Worm (Caenorhabditis elegans): Measurements from ENCODE around the gene ZC15.5.

- TF ChIP-seq ama-1 (optimal IDR thresholded peaks at IDR 0.05) (no peak), flt-1 (GFP tag; IDR thresholded peaks at IDR 0.05) (no peak), scrt-1 (GFP tag; IDR thresholded peaks at IDR 0.05) (no peak), ets-7 (tag; optimal IDR thresholded peaks at IDR 0.05) (no peak), hmbx-1 (tag; optimal IDR thresholded peaks at IDR 0.05) (no peak), tbx-11 (GFP tag; IDR thresholded peaks at IDR 0.05) (no peak), ceh-36 (tag; optimal IDR thresholded peaks at IDR 0.05) (no peak), sea-1 (GFP tag; conservative IDR thresholded peaks at IDR 0.05) (no peak), tbx-37 (GFP tag; conservative IDR thresholded peaks at IDR 0.05) (no peak), tra-4 (tag; optimal IDR thresholded peaks at IDR 0.05) (no peak)
Measured at ce11 chrV:20325417-20325816, 27.7 kb downstream of the ZC15.5 start, which contains the start of gene Y38H6A.1.

Measured in whole organism, early embryonic.